Worm (Caenorhabditis elegans) whole organism, early embryonic: ENCODE measurements around the gene ufl-1.

Experiments
- B0310.2 ChIP-seq: sonication (generic microtip); optimal IDR thresholded peaks from 2 replicates; lab custom pipeline; 2016; ENCODE audit warnings: mild to moderate bottlenecking, missing genetic modification characterization, missing compliant biosample characterization
- F13C5.2 ChIP-seq: sonication (generic microtip); optimal IDR thresholded peaks from 2 replicates; lab custom pipeline; 2017; ENCODE audit warnings: mild to moderate bottlenecking, missing genetic modification characterization, inconsistent platforms, missing compliant biosample characterization
- aly-1 ChIP-seq: sonication (generic microtip); optimal IDR thresholded peaks from 2 replicates; lab custom pipeline; 2016; ENCODE audit warnings: missing genetic modification characterization, missing compliant biosample characterization
- ama-1 ChIP-seq: fragments of 150-350 bp; optimal IDR thresholded peaks from 2 replicates; lab custom pipeline; 2014
- ceh-13 ChIP-seq: fragments of 200-800 bp; sonication (Bioruptor generic); optimal IDR thresholded peaks from 2 replicates; lab custom pipeline; 2018; ENCODE audit warnings: mild to moderate bottlenecking, missing genetic modification characterization, missing compliant biosample characterization
- ceh-36 ChIP-seq: sonication (generic microtip); optimal IDR thresholded peaks from 2 replicates; lab custom pipeline; 2016; ENCODE audit warnings: missing genetic modification characterization, inconsistent platforms, missing compliant biosample characterization
- ets-7 ChIP-seq: sonication (generic microtip); optimal IDR thresholded peaks from 2 replicates; lab custom pipeline; 2016; ENCODE audit warnings: missing genotype, missing genetic modification characterization, missing compliant biosample characterization
- flt-1 ChIP-seq: fragments of 200-800 bp; sonication (Bioruptor generic); IDR thresholded peaks from 2 replicates; pipeline ENCODE4 v1.3.6; 2022; ENCODE audit warnings: missing genetic modification characterization, missing compliant biosample characterization
- hmbx-1 ChIP-seq: sonication (generic microtip); optimal IDR thresholded peaks from 2 replicates; lab custom pipeline; 2016; ENCODE audit warnings: mild to moderate bottlenecking, missing genetic modification characterization, missing compliant biosample characterization
- hmg-4 ChIP-seq: fragments of 200-800 bp; sonication (Bioruptor generic); optimal IDR thresholded peaks from 2 replicates; lab custom pipeline; 2018; ENCODE audit warnings: mild to moderate bottlenecking, missing genetic modification characterization, missing compliant biosample characterization
- hnd-1 ChIP-seq: sonication (generic microtip); optimal IDR thresholded peaks from 2 replicates; lab custom pipeline; 2016; ENCODE audit warnings: missing genetic modification characterization, missing compliant biosample characterization
- pes-1 ChIP-seq: fragments of 200-800 bp; sonication (Bioruptor generic); IDR thresholded peaks from 2 replicates; pipeline ENCODE4 v1.3.6; 2022; ENCODE audit warnings: missing genetic modification reagents, missing genetic modification characterization, missing compliant biosample characterization
- scrt-1 ChIP-seq: fragments of 200-800 bp; sonication (Bioruptor generic); IDR thresholded peaks from 2 replicates; pipeline ENCODE4 v1.3.6; 2022; ENCODE audit warnings: missing genetic modification characterization, missing compliant biosample characterization
- sea-1 ChIP-seq: fragments of 200-800 bp; sonication (Bioruptor generic); conservative IDR thresholded peaks from 2 replicates; pipeline ENCODE4 v1.3.6; 2022; ENCODE audit warnings: missing genetic modification characterization, missing compliant biosample characterization
- tbx-11 ChIP-seq: fragments of 200-800 bp; sonication (Bioruptor generic); IDR thresholded peaks from 2 replicates; pipeline ENCODE4 v1.3.6; 2022; ENCODE audit warnings: missing genetic modification characterization, missing compliant biosample characterization
- tbx-37 ChIP-seq: fragments of 200-800 bp; sonication (Bioruptor generic); conservative IDR thresholded peaks from 2 replicates; pipeline ENCODE4 v1.3.6; 2022; ENCODE audit warnings: missing genetic modification reagents, missing genetic modification characterization, missing compliant biosample characterization
- tra-4 ChIP-seq: sonication (generic microtip); optimal IDR thresholded peaks from 2 replicates; lab custom pipeline; 2017; ENCODE audit warnings: missing genetic modification characterization, missing compliant biosample characterization

ufl-1 gene

ce11 chrIV:7020630-7021029 is 16.0 kb downstream of the ufl-1 start:
- TF ChIP-seq hnd-1 (tag; lab: Kevin White, UChicago) (no peak), tbx-11 (GFP tag; lab: Robert Waterston, UW) (no peak), ceh-36 (no peak), tra-4 (tag; lab: Kevin White, UChicago) (no peak), B0310.2 (tag; lab: Kevin White, UChicago) (no peak), F13C5.2 (tag; lab: Kevin White, UChicago) (no peak), aly-1 (no peak), flt-1 (GFP tag; lab: Robert Waterston, UW) (no peak), ama-1 (lab: Kevin White, UChicago) (no peak), ceh-13 (no peak), ets-7 (tag; lab: Kevin White, UChicago) (no peak), hmbx-1 (tag; lab: Kevin White, UChicago) (no peak), pes-1 (GFP tag; lab: Robert Waterston, UW) (no peak), tbx-37 (no peak), hmg-4 (no peak), sea-1 (GFP tag; lab: Robert Waterston, UW) (no peak), scrt-1 (GFP tag; lab: Robert Waterston, UW) (no peak)

- no peak for TF ChIP-seq ama-1 (lab: Kevin White, UChicago)
- TF ChIP-seq ets-7 (tag; lab: Kevin White, UChicago), result no peak
- no peak for TF ChIP-seq aly-1
- no peak for TF ChIP-seq ceh-36
- no peak for TF ChIP-seq flt-1 (GFP tag; lab: Robert Waterston, UW)
- TF ChIP-seq scrt-1 (GFP tag; lab: Robert Waterston, UW), result no peak
- TF ChIP-seq F13C5.2 (tag; lab: Kevin White, UChicago), result no peak
- no peak for TF ChIP-seq tra-4 (tag; lab: Kevin White, UChicago)
- no peak for TF ChIP-seq sea-1 (GFP tag; lab: Robert Waterston, UW)
- no peak for TF ChIP-seq ceh-13
- TF ChIP-seq pes-1 (GFP tag; lab: Robert Waterston, UW), result no peak
- no peak for TF ChIP-seq hmbx-1 (tag; lab: Kevin White, UChicago)
- no peak for TF ChIP-seq B0310.2 (tag; lab: Kevin White, UChicago)
- TF ChIP-seq tbx-11 (GFP tag; lab: Robert Waterston, UW), result no peak
- no peak for TF ChIP-seq hnd-1 (tag; lab: Kevin White, UChicago)
These were observed 18.0 kb downstream of the ufl-1 start for ce11 chrIV:7018623-7019022.

- TF ChIP-seq ceh-13 (no peak), ets-7 (tag; lab: Kevin White, UChicago) (no peak), hmbx-1 (tag; lab: Kevin White, UChicago) (no peak), F13C5.2 (tag; lab: Kevin White, UChicago) (no peak), ceh-36 (no peak)
These were observed 19.5 kb downstream of the ufl-1 start, which contains the start of gene gldi-4 for ce11 chrIV:7017123-7017674. gldi-4 (plus strand) TSS chrIV:7017624.

- no peak for TF ChIP-seq F13C5.2 (tag; lab: Kevin White, UChicago)
- TF ChIP-seq sea-1 (GFP tag; lab: Robert Waterston, UW), result no peak
- no peak for TF ChIP-seq hnd-1 (tag; lab: Kevin White, UChicago)
- no peak for TF ChIP-seq ceh-13
- TF ChIP-seq tbx-11 (GFP tag; lab: Robert Waterston, UW), result no peak
- no peak for TF ChIP-seq aly-1
- no peak for TF ChIP-seq pes-1 (GFP tag; lab: Robert Waterston, UW)
- no peak for TF ChIP-seq hmg-4
- no peak for TF ChIP-seq hmbx-1 (tag; lab: Kevin White, UChicago)
- TF ChIP-seq flt-1 (GFP tag; lab: Robert Waterston, UW), result no peak
- no peak for TF ChIP-seq ama-1 (lab: Kevin White, UChicago)
- no peak for TF ChIP-seq tra-4 (tag; lab: Kevin White, UChicago)
- TF ChIP-seq tbx-37, result no peak
- TF ChIP-seq scrt-1 (GFP tag; lab: Robert Waterston, UW), result no peak
- TF ChIP-seq ceh-36, result no peak
- no peak for TF ChIP-seq ets-7 (tag; lab: Kevin White, UChicago)
- TF ChIP-seq B0310.2 (tag; lab: Kevin White, UChicago), result no peak
These were observed 20.2 kb downstream of the ufl-1 start for ce11 chrIV:7016502-7016901.

- TF ChIP-seq hmg-4 (no peak), tra-4 (tag; lab: Kevin White, UChicago) (no peak), flt-1 (GFP tag; lab: Robert Waterston, UW) (no peak), ceh-13 (no peak), ceh-36 (no peak), ama-1 (lab: Kevin White, UChicago) (no peak), F13C5.2 (tag; lab: Kevin White, UChicago) (no peak), sea-1 (GFP tag; lab: Robert Waterston, UW) (no peak), pes-1 (GFP tag; lab: Robert Waterston, UW) (no peak), tbx-11 (GFP tag; lab: Robert Waterston, UW) (no peak), ets-7 (tag; lab: Kevin White, UChicago) (no peak), hmbx-1 (tag; lab: Kevin White, UChicago) (no peak), tbx-37 (no peak), scrt-1 (GFP tag; lab: Robert Waterston, UW) (no peak), aly-1 (no peak), B0310.2 (tag; lab: Kevin White, UChicago) (no peak), hnd-1 (tag; lab: Kevin White, UChicago) (no peak)
These were observed 23.8 kb downstream of the ufl-1 start for ce11 chrIV:7012731-7013445.

- TF ChIP-seq ceh-36 (no peak), scrt-1 (GFP tag; lab: Robert Waterston, UW) (no peak)
These were observed 24.4 kb downstream of the ufl-1 start for ce11 chrIV:7012214-7012613.

- TF ChIP-seq ama-1 (lab: Kevin White, UChicago), result no peak
- TF ChIP-seq hmbx-1 (tag; lab: Kevin White, UChicago), result no peak
- TF ChIP-seq ceh-36, result no peak
- TF ChIP-seq hmg-4, result no peak
These were observed 24.9 kb downstream of the ufl-1 start, which contains the start of gene trxr-1 for ce11 chrIV:7011728-7012127. trxr-1 (plus strand) TSS chrIV:7011954.
